Fruit fly (Drosophila melanogaster): ENCODE measurements around the gene B4.

DNA sequence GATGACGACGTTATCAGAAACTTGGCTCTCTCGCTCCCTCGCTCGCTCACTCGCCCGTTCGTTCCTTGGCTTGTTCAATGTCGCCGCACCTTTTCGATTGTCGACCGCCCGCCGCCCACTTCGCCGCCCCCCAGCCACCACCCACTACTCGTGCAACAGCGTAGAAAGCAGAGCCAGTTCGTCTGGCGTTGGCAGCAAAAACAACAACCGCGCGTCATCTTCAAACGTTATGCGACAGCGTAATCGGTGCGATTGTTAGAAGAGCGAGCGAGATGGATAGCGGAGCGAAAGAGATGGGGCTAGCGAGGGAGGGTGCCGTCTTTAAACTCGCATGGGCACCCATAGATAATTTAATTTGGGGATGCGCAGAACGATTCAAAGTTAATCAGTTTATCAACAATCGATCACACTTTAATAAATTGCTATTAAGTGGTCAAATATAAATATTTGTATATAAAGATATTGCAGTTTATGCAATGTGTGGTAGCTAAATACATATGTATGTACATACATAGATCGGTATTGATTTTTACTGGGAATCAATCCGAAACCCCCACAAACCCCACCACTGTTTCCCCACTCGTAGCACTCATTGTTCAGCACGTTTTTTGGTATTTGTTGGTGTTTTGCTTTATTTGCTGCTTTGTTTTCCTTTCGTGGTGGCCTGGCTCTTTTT, 34.7 kb downstream of the B4 start:
- no peak for TF ChIP-seq CG8478 (optimal IDR thresholded peaks at IDR 0.05)
- TF ChIP-seq CTCF (optimal IDR thresholded peaks at IDR 0.05): no peak
